Worm (Caenorhabditis elegans) whole organism, early embryonic: ENCODE results near the gene jkk-1.

Experiments used
- B0310.2 ChIP-seq: sonication (generic microtip); optimal IDR thresholded peaks from 2 replicates; lab custom pipeline; 2016; ENCODE audit warnings: mild to moderate bottlenecking, missing genetic modification characterization, missing compliant biosample characterization
- F13C5.2 ChIP-seq: sonication (generic microtip); optimal IDR thresholded peaks from 2 replicates; lab custom pipeline; 2017; ENCODE audit warnings: mild to moderate bottlenecking, missing genetic modification characterization, inconsistent platforms, missing compliant biosample characterization
- aly-1 ChIP-seq: sonication (generic microtip); optimal IDR thresholded peaks from 2 replicates; lab custom pipeline; 2016; ENCODE audit warnings: missing genetic modification characterization, missing compliant biosample characterization
- ama-1 ChIP-seq: fragments of 150-350 bp; optimal IDR thresholded peaks from 2 replicates; lab custom pipeline; 2014
- ceh-13 ChIP-seq: fragments of 200-800 bp; sonication (Bioruptor generic); optimal IDR thresholded peaks from 2 replicates; lab custom pipeline; 2018; ENCODE audit warnings: mild to moderate bottlenecking, missing genetic modification characterization, missing compliant biosample characterization
- ceh-36 ChIP-seq: sonication (generic microtip); optimal IDR thresholded peaks from 2 replicates; lab custom pipeline; 2016; ENCODE audit warnings: missing genetic modification characterization, inconsistent platforms, missing compliant biosample characterization
- ets-7 ChIP-seq: sonication (generic microtip); optimal IDR thresholded peaks from 2 replicates; lab custom pipeline; 2016; ENCODE audit warnings: missing genotype, missing genetic modification characterization, missing compliant biosample characterization
- flt-1 ChIP-seq: fragments of 200-800 bp; sonication (Bioruptor generic); IDR thresholded peaks from 2 replicates; pipeline ENCODE4 v1.3.6; 2022; ENCODE audit warnings: missing genetic modification characterization, missing compliant biosample characterization
- hmbx-1 ChIP-seq: sonication (generic microtip); optimal IDR thresholded peaks from 2 replicates; lab custom pipeline; 2016; ENCODE audit warnings: mild to moderate bottlenecking, missing genetic modification characterization, missing compliant biosample characterization
- hmg-4 ChIP-seq: fragments of 200-800 bp; sonication (Bioruptor generic); optimal IDR thresholded peaks from 2 replicates; lab custom pipeline; 2018; ENCODE audit warnings: mild to moderate bottlenecking, missing genetic modification characterization, missing compliant biosample characterization
- hnd-1 ChIP-seq: sonication (generic microtip); optimal IDR thresholded peaks from 2 replicates; lab custom pipeline; 2016; ENCODE audit warnings: missing genetic modification characterization, missing compliant biosample characterization
- pes-1 ChIP-seq: fragments of 200-800 bp; sonication (Bioruptor generic); IDR thresholded peaks from 2 replicates; pipeline ENCODE4 v1.3.6; 2022; ENCODE audit warnings: missing genetic modification reagents, missing genetic modification characterization, missing compliant biosample characterization
- scrt-1 ChIP-seq: fragments of 200-800 bp; sonication (Bioruptor generic); IDR thresholded peaks from 2 replicates; pipeline ENCODE4 v1.3.6; 2022; ENCODE audit warnings: missing genetic modification characterization, missing compliant biosample characterization
- sea-1 ChIP-seq: fragments of 200-800 bp; sonication (Bioruptor generic); conservative IDR thresholded peaks from 2 replicates; pipeline ENCODE4 v1.3.6; 2022; ENCODE audit warnings: missing genetic modification characterization, missing compliant biosample characterization
- tbx-11 ChIP-seq: fragments of 200-800 bp; sonication (Bioruptor generic); IDR thresholded peaks from 2 replicates; pipeline ENCODE4 v1.3.6; 2022; ENCODE audit warnings: missing genetic modification characterization, missing compliant biosample characterization
- tbx-37 ChIP-seq: fragments of 200-800 bp; sonication (Bioruptor generic); conservative IDR thresholded peaks from 2 replicates; pipeline ENCODE4 v1.3.6; 2022; ENCODE audit warnings: missing genetic modification reagents, missing genetic modification characterization, missing compliant biosample characterization
- tra-4 ChIP-seq: sonication (generic microtip); optimal IDR thresholded peaks from 2 replicates; lab custom pipeline; 2017; ENCODE audit warnings: missing genetic modification characterization, missing compliant biosample characterization

Gene jkk-1

DNA sequence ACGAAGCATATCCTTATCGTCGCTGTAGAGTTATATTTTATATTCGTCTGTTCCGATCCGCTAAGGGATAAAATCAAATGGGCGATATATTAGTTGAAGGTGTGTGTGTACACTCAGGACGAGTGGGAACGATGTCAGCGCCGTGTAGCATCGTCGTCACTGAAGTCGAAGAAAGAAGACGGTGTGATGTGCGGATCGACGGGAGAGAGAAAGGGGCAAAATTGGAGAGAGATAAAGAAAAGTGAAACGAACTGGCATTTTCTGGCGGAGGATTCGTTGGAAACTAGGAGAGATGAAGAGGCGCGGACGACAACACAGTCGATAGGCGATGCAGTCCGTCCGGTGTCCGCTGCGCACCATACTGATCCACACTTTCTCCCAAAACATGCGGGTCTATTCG is 30.3 kb upstream of the jkk-1 start, which contains the start of gene C26B9.3:
Gene C26B9.3 (plus strand): TSS at position 343 of the 400 bp plus-strand sequence.
- TF ChIP-seq F13C5.2 (no peak), B0310.2 (tag; lab: Kevin White, UChicago) (no peak), pes-1 (no peak), hnd-1 (tag; lab: Kevin White, UChicago) (no peak), ceh-36 (tag; lab: Kevin White, UChicago) (no peak), ceh-13 (GFP tag; lab: Kevin White, UChicago) (no peak), scrt-1 (no peak), ama-1 (lab: Kevin White, UChicago) (no peak), flt-1 (GFP tag; lab: Robert Waterston, UW) (no peak), ets-7 (tag; lab: Kevin White, UChicago) (no peak), hmg-4 (no peak), tra-4 (tag; lab: Kevin White, UChicago) (no peak), sea-1 (GFP tag; lab: Robert Waterston, UW) (no peak), tbx-37 (no peak), aly-1 (tag; lab: Kevin White, UChicago) (no peak), tbx-11 (GFP tag; lab: Robert Waterston, UW) (no peak), hmbx-1 (tag; lab: Kevin White, UChicago) (no peak)

DNA sequence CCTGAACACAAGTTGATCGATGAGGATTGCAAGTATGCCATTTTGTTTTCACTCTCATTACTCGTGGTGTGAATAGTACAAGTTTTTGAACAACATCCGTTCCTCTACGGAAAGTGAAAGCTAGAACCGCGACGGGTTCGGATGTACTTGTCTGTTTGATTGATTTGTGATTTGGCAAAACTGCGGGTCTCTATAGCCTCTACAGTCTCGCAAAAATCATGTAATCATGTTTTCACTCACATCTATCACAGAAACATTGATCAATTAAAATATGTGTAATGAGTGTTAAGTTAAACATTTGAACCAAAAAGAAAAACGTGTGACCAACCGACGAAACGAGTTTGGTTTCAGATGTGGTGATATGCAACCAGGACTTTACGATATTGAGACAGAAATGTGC is 28.9 kb upstream of the jkk-1 start:
- TF ChIP-seq ceh-13 (GFP tag; lab: Kevin White, UChicago) (no peak), sea-1 (GFP tag; lab: Robert Waterston, UW) (no peak), tbx-37 (no peak), hnd-1 (tag; lab: Kevin White, UChicago) (no peak)

DNA sequence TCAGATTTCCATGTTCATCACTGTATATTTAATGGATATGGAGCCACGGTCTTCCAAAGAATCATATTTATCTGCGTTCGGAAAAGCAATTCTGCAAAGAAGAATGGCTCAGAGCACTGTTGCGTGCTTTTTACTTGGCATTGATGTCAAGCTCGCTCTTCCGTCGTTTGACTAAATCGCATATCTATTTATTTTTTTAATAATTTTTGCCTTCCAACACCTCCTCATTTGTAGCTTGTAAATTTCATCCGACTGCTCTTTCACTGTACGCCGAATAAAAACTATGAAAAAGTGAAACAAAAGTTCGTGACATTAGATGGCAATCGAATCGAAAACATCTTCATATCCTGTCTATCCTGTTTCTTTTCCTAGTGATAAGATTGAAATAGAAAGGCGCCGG is 28.4 kb upstream of the jkk-1 start, which contains the start of gene C26B9.2:
Gene C26B9.2 (plus strand): TSS at position 301 of the 400 bp plus-strand sequence.
- TF ChIP-seq hmg-4: no peak
- TF ChIP-seq ceh-13 (GFP tag; lab: Kevin White, UChicago): no peak
- TF ChIP-seq sea-1 (GFP tag; lab: Robert Waterston, UW): no peak
- TF ChIP-seq tbx-11 (GFP tag; lab: Robert Waterston, UW): no peak
- TF ChIP-seq B0310.2 (tag; lab: Kevin White, UChicago): no peak
- TF ChIP-seq pes-1: no peak
- TF ChIP-seq flt-1 (GFP tag; lab: Robert Waterston, UW): no peak

DNA sequence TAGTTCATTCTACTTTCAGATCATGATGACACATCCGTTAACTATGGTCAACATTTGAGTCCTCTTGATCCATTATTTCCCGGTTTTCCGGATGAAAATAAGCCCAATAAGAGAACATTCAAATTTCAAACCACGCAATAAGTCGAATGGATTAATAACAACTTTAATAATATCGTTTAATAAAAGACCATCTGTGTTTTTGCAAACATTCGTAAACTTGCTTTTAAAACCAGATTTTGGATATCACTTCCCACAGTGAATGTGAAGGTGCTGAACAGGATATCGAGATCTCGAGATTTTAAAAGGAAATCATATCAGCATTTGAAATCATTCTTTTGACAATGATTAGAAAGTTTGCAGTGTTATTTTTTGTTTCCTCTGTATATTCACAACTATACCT is 26.3 kb upstream of the jkk-1 start, which contains the start of gene C26B9.7:
Gene C26B9.7 (plus strand): TSS at position 301 of the 400 bp plus-strand sequence.
- no peak for TF ChIP-seq ceh-13 (GFP tag; lab: Kevin White, UChicago)
- no peak for TF ChIP-seq ama-1 (lab: Kevin White, UChicago)
- TF ChIP-seq hnd-1 (tag; lab: Kevin White, UChicago): no peak
- TF ChIP-seq B0310.2 (tag; lab: Kevin White, UChicago): no peak
- no peak for TF ChIP-seq aly-1 (tag; lab: Kevin White, UChicago)
- no peak for TF ChIP-seq F13C5.2
- TF ChIP-seq ets-7 (tag; lab: Kevin White, UChicago): no peak
- TF ChIP-seq tbx-37: no peak
- no peak for TF ChIP-seq tra-4 (tag; lab: Kevin White, UChicago)
- TF ChIP-seq scrt-1: no peak
- no peak for TF ChIP-seq tbx-11 (GFP tag; lab: Robert Waterston, UW)
- TF ChIP-seq sea-1 (GFP tag; lab: Robert Waterston, UW): no peak
- TF ChIP-seq pes-1: no peak
- TF ChIP-seq ceh-36 (tag; lab: Kevin White, UChicago): no peak
- TF ChIP-seq flt-1 (GFP tag; lab: Robert Waterston, UW): no peak
- TF ChIP-seq hmg-4: no peak
- no peak for TF ChIP-seq hmbx-1 (tag; lab: Kevin White, UChicago)

DNA sequence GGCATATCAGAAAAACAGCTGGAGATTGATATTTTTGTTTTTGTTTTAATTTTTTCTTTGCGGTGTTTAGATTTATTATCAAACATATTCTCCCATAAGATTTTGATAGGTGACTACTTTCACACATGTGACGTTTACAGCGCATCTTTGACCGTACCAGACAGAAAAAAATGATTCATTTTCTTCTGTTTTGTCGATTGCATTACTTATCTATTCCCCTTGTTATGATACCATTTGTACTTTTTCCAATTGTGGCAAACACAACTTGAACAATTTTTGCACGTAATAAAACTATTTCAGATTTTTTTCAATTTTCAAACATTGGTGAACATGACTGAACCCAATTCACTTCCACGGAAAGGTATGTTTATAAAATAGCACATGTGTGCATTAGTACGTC is 24.0 kb upstream of the jkk-1 start, which contains the start of gene C26B9.1:
Gene C26B9.1 (plus strand): TSS at position 301 of the 400 bp plus-strand sequence.
- no peak for TF ChIP-seq hnd-1 (tag; lab: Kevin White, UChicago)
- TF ChIP-seq tbx-11 (GFP tag; lab: Robert Waterston, UW): no peak
- no peak for TF ChIP-seq ama-1 (lab: Kevin White, UChicago)
- no peak for TF ChIP-seq ets-7 (tag; lab: Kevin White, UChicago)
- no peak for TF ChIP-seq ceh-36 (tag; lab: Kevin White, UChicago)
- TF ChIP-seq hmbx-1 (tag; lab: Kevin White, UChicago): no peak
- no peak for TF ChIP-seq aly-1 (tag; lab: Kevin White, UChicago)
- no peak for TF ChIP-seq ceh-13 (GFP tag; lab: Kevin White, UChicago)
- no peak for TF ChIP-seq pes-1
- no peak for TF ChIP-seq tbx-37
- TF ChIP-seq hmg-4: no peak
- TF ChIP-seq sea-1 (GFP tag; lab: Robert Waterston, UW): no peak
- TF ChIP-seq B0310.2 (tag; lab: Kevin White, UChicago): no peak

DNA sequence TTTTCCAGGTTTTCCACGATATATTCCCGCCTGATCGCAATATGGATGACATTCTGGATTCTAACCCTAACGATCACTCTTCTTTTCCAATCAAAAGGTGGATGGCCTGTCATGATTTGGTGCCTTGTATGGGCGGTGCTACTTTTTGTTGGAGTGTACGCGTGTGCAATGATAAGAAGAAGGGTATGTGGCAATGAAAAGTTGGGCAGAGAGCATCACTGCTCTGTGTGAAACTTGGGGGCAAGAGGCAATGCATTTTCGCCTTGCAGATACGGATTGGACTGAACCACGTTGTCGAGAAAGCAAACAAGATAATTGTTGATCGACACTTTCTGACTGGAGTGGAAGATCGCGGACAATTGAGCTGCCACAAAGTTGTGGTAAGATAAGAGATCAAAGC is 22.0 kb upstream of the jkk-1 start:
- TF ChIP-seq hmg-4 (no peak), tra-4 (tag; lab: Kevin White, UChicago) (no peak), F13C5.2 (no peak), ama-1 (lab: Kevin White, UChicago) (no peak), tbx-11 (GFP tag; lab: Robert Waterston, UW) (no peak), sea-1 (GFP tag; lab: Robert Waterston, UW) (no peak)

DNA sequence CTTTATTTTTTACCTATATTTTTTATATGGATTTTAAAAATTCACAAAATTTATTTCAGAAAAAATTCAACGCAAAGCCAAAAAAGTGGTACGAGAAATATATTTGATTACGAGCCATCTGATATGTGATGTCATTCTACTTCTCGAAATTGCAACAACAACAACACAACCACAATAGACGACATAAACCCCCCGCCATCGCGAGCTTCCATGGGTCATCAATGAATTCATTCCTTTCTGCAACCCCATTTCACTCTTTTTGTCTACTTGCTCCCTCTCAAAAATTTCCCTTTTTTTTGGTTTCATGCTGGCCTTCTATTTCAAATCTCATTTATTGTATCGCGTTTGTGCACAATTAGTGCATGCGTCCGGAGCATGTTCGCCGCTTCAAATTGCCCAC is 20.4 kb upstream of the jkk-1 start:
- TF ChIP-seq ets-7 (tag; lab: Kevin White, UChicago) (no peak), pes-1 (no peak), flt-1 (GFP tag; lab: Robert Waterston, UW) (no peak), tra-4 (tag; lab: Kevin White, UChicago) (no peak), hnd-1 (tag; lab: Kevin White, UChicago) (no peak), scrt-1 (no peak)
